Worm (Caenorhabditis elegans): Measurements from ENCODE around the gene ent-4.

- TF ChIP-seq med-1 (GFP tag; optimal IDR thresholded peaks at IDR 0.05; ENCODE audit: insufficient read depth) (no peak), ref-1 (GFP tag; conservative IDR thresholded peaks at IDR 0.05) (no peak), tab-1 (GFP tag; IDR thresholded peaks at IDR 0.05) (no peak), cog-1 (tag; optimal IDR thresholded peaks at IDR 0.05) (no peak), flt-1 (GFP tag; IDR thresholded peaks at IDR 0.05) (no peak), T22C8.4 (GFP tag; IDR thresholded peaks at IDR 0.05) (no peak), ztf-23 (GFP tag; IDR thresholded peaks at IDR 0.05) (no peak), klf-2 (GFP tag; conservative IDR thresholded peaks at IDR 0.05) (no peak), ztf-29 (GFP tag; IDR thresholded peaks at IDR 0.05) (no peak)
Measured at ce11 chrIV:13782319-13782718, 55.6 kb downstream of the ent-4 start.

Measured in whole organism, midembryonic.